Worm (Caenorhabditis elegans): ENCODE measurements around the gene ceh-20.
A peak's percentile ranks its signal among the peaks of the same experiment; 100 is the strongest.

The ceh-20 gene

DNA sequence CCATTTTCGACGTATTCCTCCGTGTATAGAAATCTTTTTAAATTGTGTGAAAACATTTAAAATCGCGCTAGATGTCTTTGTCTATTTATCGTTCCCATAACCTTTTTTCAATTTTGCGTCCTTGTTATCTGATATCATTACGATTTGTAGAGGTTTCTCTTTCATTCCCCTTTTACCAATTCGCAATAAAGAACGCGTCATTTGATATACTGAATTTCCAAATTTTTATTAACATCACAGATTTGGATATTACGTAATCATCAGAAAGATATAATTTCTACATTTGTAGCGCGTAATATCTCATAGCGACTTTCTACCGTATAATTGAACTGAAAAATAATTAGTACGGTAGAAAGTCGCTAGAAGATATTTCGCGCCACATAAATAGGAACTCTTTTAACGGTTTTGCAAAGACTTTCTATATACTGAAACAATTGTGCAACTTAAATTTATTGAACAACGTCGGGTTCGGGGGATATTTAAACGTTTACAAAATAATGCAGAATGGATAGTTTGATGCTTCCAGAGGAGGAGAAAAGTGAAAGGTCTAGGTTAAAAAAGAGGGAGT lies 20.9 kb upstream of the ceh-20 start (continued):
- TF ChIP-seq dox-1 (GFP tag; IDR thresholded peaks at IDR 0.05) (no peak), snpc-1.1 (tag; optimal IDR thresholded peaks at IDR 0.05; ENCODE audit: insufficient read depth) (no peak), dpl-1 (GFP tag; optimal IDR thresholded peaks at IDR 0.05) (peak; percentile 18), C06A6.2 (GFP tag; conservative IDR thresholded peaks at IDR 0.05) (no peak), rec-8 (tag; optimal IDR thresholded peaks at IDR 0.05) (peak in 1 of 2 experiments; percentile 9), dpff-1 (tag; optimal IDR thresholded peaks at IDR 0.05) (peak; percentile 40), bed-1 (GFP tag; IDR thresholded peaks at IDR 0.05) (no peak), nhr-27 (tag; optimal IDR thresholded peaks at IDR 0.05) (no peak), Y56A3A.18 (GFP tag; IDR thresholded peaks at IDR 0.05) (0 out of 2 replicates have a peak, but pooled peaks have one; percentile 46), F49E8.2 (tag; optimal IDR thresholded peaks at IDR 0.05; ENCODE audit: insufficient read depth) (peak; percentile 33), repo-1 (tag; optimal IDR thresholded peaks at IDR 0.05) (peak; percentile 5), ztf-26 (tag; optimal IDR thresholded peaks at IDR 0.05) (no peak), efl-1 (GFP tag; optimal IDR thresholded peaks at IDR 0.05) (peak; percentile 64), him-1 (tag; optimal IDR thresholded peaks at IDR 0.05) (peak; percentile 99), F39B2.1 (GFP tag; IDR thresholded peaks at IDR 0.05) (0 out of 2 replicates have a peak, but pooled peaks have one; percentile 13), F33H1.4 (GFP tag; IDR thresholded peaks at IDR 0.05) (peak; percentile 61), Y95B8A.8 (GFP tag; IDR thresholded peaks at IDR 0.05) (peak; percentile 12; the same call in 1 of the 2 replicates), xnd-1 (tag; optimal IDR thresholded peaks at IDR 0.05) (peak; percentile 11), B0035.1 (tag; optimal IDR thresholded peaks at IDR 0.05) (peak; percentile 36), aptf-2 (GFP tag; conservative IDR thresholded peaks at IDR 0.05) (no peak), pbrm-1 (GFP tag; IDR thresholded peaks at IDR 0.05) (0 out of 2 replicates have a peak, but pooled peaks have one; percentile 21), madf-8 (GFP tag; conservative IDR thresholded peaks at IDR 0.05) (peak; percentile 45; the same call in 1 of the 2 replicates), ceh-40 (GFP tag; IDR thresholded peaks at IDR 0.05) (no peak), athp-1 (tag; optimal IDR thresholded peaks at IDR 0.05) (peak; percentile 71), ceh-79 (tag; optimal IDR thresholded peaks at IDR 0.05) (no peak), Y53G8AR.9 (GFP tag; conservative IDR thresholded peaks at IDR 0.05) (0 out of 2 replicates have a peak, but pooled peaks have one; percentile 22), cebp-1 (GFP tag; IDR thresholded peaks at IDR 0.05) (no peak), cebp-1 (tag; optimal IDR thresholded peaks at IDR 0.05) (no peak), mes-4 (tag; optimal IDR thresholded peaks at IDR 0.05) (no peak), lin-35 (GFP tag; optimal IDR thresholded peaks at IDR 0.05) (peak in 1 of 3 experiments; percentile 38), hsf-1 (GFP tag; IDR thresholded peaks at IDR 0.05) (peak; percentile 28; the same call in 1 of the 2 replicates), B0336.3 (GFP tag; IDR thresholded peaks at IDR 0.05) (peak; percentile 82)

DNA sequence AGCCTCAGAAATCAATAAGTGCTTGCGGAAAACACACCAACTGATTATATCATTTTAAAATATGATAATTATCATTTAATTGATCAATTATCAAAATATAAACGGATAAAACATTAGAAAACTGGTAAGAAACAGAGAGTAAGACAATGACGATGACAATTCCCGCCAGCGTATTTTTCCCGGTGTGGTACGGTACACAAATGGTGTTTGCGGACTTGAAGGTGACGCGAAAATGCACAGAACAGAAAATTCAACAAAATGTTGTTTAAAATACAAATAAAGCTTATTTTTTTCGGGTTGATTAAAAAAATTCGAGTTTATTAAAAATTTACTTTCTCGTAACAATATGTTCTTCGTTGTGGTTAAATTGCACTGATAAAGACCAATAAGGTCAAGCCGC lies 18.5 kb upstream of the ceh-20 start:
- TF ChIP-seq C06A6.2 (GFP tag; conservative IDR thresholded peaks at IDR 0.05) (no peak), egl-18 (GFP tag; IDR thresholded peaks at IDR 0.05) (no peak), hmg-1.2 (GFP tag; IDR thresholded peaks at IDR 0.05) (peak; percentile 47; the same call in 1 of the 2 replicates), attf-6 (GFP tag; IDR thresholded peaks at IDR 0.05) (no peak), hlh-12 (tag; optimal IDR thresholded peaks at IDR 0.05) (no peak), nfya-2 (GFP tag; IDR thresholded peaks at IDR 0.05) (no peak), ceh-91 (GFP tag; IDR thresholded peaks at IDR 0.05) (peak; percentile 82), F23B12.7 (tag; optimal IDR thresholded peaks at IDR 0.05; ENCODE audit: insufficient read depth) (peak; percentile 63), C17E4.6 (GFP tag; IDR thresholded peaks at IDR 0.05) (no peak), F10E7.11 (tag; optimal IDR thresholded peaks at IDR 0.05) (no peak), hmg-20 (GFP tag; IDR thresholded peaks at IDR 0.05) (no peak), ztf-26 (tag; optimal IDR thresholded peaks at IDR 0.05) (no peak), F49E8.2 (tag; optimal IDR thresholded peaks at IDR 0.05; ENCODE audit: insufficient read depth) (peak; percentile 13), aptf-3 (GFP tag; IDR thresholded peaks at IDR 0.05) (no peak), F52B5.7 (tag; optimal IDR thresholded peaks at IDR 0.05) (no peak), lsy-27 (tag; optimal IDR thresholded peaks at IDR 0.05; ENCODE audit: borderline replicate concordance, insufficient read depth) (peak; percentile 7), T07F8.4 (tag; optimal IDR thresholded peaks at IDR 0.05) (no peak), tbx-9 (tag; optimal IDR thresholded peaks at IDR 0.05; ENCODE audit: borderline replicate concordance) (no peak), mes-4 (tag; optimal IDR thresholded peaks at IDR 0.05) (no peak), lsl-1 (GFP tag; optimal IDR thresholded peaks at IDR 0.05) (peak; percentile 91)

Data from whole organism, young adult.